Worm (Caenorhabditis elegans): ENCODE measurements around the gene srg-24.

Gene srg-24

DNA sequence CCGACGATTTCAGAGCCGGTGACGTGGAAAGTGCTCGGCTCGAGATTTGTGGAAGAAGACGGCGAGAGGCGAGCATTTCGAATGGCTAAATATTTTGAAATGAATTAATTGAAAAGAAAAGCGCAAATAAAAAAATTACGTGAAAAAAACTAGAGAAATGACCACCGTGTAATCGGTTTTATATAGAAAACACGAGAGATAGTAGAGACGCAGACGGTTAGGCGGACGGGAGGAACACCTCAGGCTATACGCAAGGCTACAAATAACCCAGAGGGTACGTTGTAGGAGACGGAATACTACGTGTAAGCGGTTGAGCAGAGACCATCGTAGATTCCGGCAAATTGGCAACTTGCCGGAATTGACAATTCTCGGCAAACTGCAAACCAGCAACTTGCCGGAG is 10.7 kb upstream of the srg-24 start, which contains the start of gene Y25C1A.13:
Gene Y25C1A.13, minus strand, starts transcription at position 101 of the 400 bp plus-strand sequence.
- no peak for TF ChIP-seq pha-4 (tag; optimal IDR thresholded peaks at IDR 0.05)
- TF ChIP-seq F22D6.2 (tag; optimal IDR thresholded peaks at IDR 0.05): no peak
- peak; percentile 63 for TF ChIP-seq hmg-1.2 (GFP tag; IDR thresholded peaks at IDR 0.05)

ce11 chrII:3110099-3110498 is 9.7 kb upstream of the srg-24 start:
- TF ChIP-seq egrh-3 (GFP tag; IDR thresholded peaks at IDR 0.05) (peak; percentile 14; the same call in 1 of the 2 replicates), lin-35 (GFP tag; optimal IDR thresholded peaks at IDR 0.05) (no peak), ceh-58 (GFP tag; IDR thresholded peaks at IDR 0.05) (no peak), unc-130 (GFP tag; optimal IDR thresholded peaks at IDR 0.05) (no peak), ama-1 (optimal IDR thresholded peaks at IDR 0.05) (no peak), ama-1 (GFP tag; optimal IDR thresholded peaks at IDR 0.05) (no peak), snpc-1.1 (tag; optimal IDR thresholded peaks at IDR 0.05; ENCODE audit: insufficient read depth) (peak; percentile 60), athp-1 (tag; optimal IDR thresholded peaks at IDR 0.05) (no peak), cebp-2 (GFP tag; IDR thresholded peaks at IDR 0.05) (0 out of 2 replicates have a peak, but pooled peaks have one; percentile 17), F57C9.4 (tag; optimal IDR thresholded peaks at IDR 0.05) (no peak), lsl-1 (GFP tag; optimal IDR thresholded peaks at IDR 0.05) (no peak), sdz-38 (tag; optimal IDR thresholded peaks at IDR 0.05) (no peak), K11D2.4 (GFP tag; IDR thresholded peaks at IDR 0.05) (no peak), attf-3 (GFP tag; conservative IDR thresholded peaks at IDR 0.05) (0 out of 2 replicates have a peak, but pooled peaks have one; percentile 7), pha-4 (tag; optimal IDR thresholded peaks at IDR 0.05) (no peak), D2030.7 (GFP tag; IDR thresholded peaks at IDR 0.05) (0 out of 2 replicates have a peak, but pooled peaks have one; percentile 23), snpc-4 (GFP tag; optimal IDR thresholded peaks at IDR 0.05) (no peak), snpc-4 (tag; optimal IDR thresholded peaks at IDR 0.05) (peak in 2 of 4 experiments; percentile 57 to 74), zfh-2 (GFP tag; conservative IDR thresholded peaks at IDR 0.05) (peak; percentile 46; the same call in 1 of the 2 replicates), hmg-1.2 (GFP tag; IDR thresholded peaks at IDR 0.05) (peak; percentile 10; the same call in 1 of the 2 replicates), B0336.3 (GFP tag; IDR thresholded peaks at IDR 0.05) (no peak)

DNA sequence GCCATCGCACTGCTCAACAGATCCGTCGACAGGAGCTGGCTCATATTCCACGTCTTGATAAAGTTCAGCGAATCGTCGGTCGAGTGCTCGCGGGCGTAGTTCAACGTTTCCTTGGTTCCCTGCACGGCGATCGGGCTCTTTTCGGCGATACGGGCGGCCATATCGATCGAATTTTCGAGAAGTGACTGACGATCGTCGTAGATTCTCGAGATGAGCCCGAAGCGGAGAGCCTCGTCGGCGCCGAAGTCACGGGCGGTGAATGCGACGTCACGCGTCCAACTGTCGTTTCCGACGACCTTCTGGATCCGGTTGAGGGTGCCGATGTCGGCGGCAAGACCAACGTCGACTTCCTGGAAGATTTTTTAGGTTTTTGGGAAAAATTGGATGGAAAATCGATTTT is 9.1 kb upstream of the srg-24 start:
- TF ChIP-seq D2030.7 (GFP tag; IDR thresholded peaks at IDR 0.05): no peak
- TF ChIP-seq F55B11.4 (tag; optimal IDR thresholded peaks at IDR 0.05; ENCODE audit: borderline replicate concordance, insufficient read depth): no peak
- 0 out of 2 replicates have a peak, but pooled peaks have one; percentile 12 for TF ChIP-seq dox-1 (GFP tag; IDR thresholded peaks at IDR 0.05)
- peak; percentile 55; the same call in 1 of the 2 replicates for TF ChIP-seq zfh-2 (GFP tag; conservative IDR thresholded peaks at IDR 0.05)
- TF ChIP-seq lin-26 (GFP tag; IDR thresholded peaks at IDR 0.05): no peak
- no peak for TF ChIP-seq F33H1.4 (GFP tag; IDR thresholded peaks at IDR 0.05)
- no peak for TF ChIP-seq ets-4 (GFP tag; optimal IDR thresholded peaks at IDR 0.05)
- TF ChIP-seq nhr-120 (GFP tag; IDR thresholded peaks at IDR 0.05): no peak
- no peak for TF ChIP-seq ztf-6 (GFP tag; IDR thresholded peaks at IDR 0.05)
- no peak for TF ChIP-seq lag-1 (GFP tag; IDR thresholded peaks at IDR 0.05)

ce11 chrII:3108101-3108500 is 7.7 kb upstream of the srg-24 start:
- TF ChIP-seq mes-4 (tag; optimal IDR thresholded peaks at IDR 0.05) (no peak), egrh-3 (GFP tag; IDR thresholded peaks at IDR 0.05) (peak; percentile 84), snpc-1.1 (tag; optimal IDR thresholded peaks at IDR 0.05; ENCODE audit: insufficient read depth) (peak; percentile 59), snpc-4 (GFP tag; optimal IDR thresholded peaks at IDR 0.05) (no peak), snpc-4 (tag; optimal IDR thresholded peaks at IDR 0.05) (peak in 3 of 4 experiments; percentile 51 to 81 (median 58)), chd-7 (tag; optimal IDR thresholded peaks at IDR 0.05) (peak; percentile 7), T26A5.8 (tag; optimal IDR thresholded peaks at IDR 0.05) (no peak), zfh-2 (GFP tag; conservative IDR thresholded peaks at IDR 0.05) (peak; percentile 93), madf-3 (GFP tag; IDR thresholded peaks at IDR 0.05) (no peak)

All from whole organism, young adult.